Fruit fly (Drosophila melanogaster) whole organism, wandering third instar larva: ENCODE results near the gene Svip.

Experiments
- Abd-B ChIP-seq: fragments of >200 bp; optimal IDR thresholded peaks from 2 replicates; lab custom pipeline; 2017; ENCODE audit warnings: missing biosample characterization, missing genetic modification characterization
- GATAd ChIP-seq: sonication (Bioruptor generic); optimal IDR thresholded peaks from 2 replicates; lab custom pipeline; 2016; ENCODE audit warnings: missing biosample characterization, missing genetic modification characterization
- Hnf4 ChIP-seq: fragments of 200-800 bp; sonication (Bioruptor generic); optimal IDR thresholded peaks from 2 replicates; lab custom pipeline; 2016; ENCODE audit warnings: missing biosample characterization, mild to moderate bottlenecking, missing genetic modification characterization
- Hr78 ChIP-seq: fragments of >200 bp; optimal IDR thresholded peaks from 2 replicates; lab custom pipeline; 2017; ENCODE audit warnings: missing biosample characterization, missing genetic modification characterization
- Hr83 ChIP-seq: fragments of 200-300 bp; sonication (Bioruptor generic); optimal IDR thresholded peaks from 2 replicates; lab custom pipeline; 2016; ENCODE audit warnings: missing biosample characterization, mild to moderate bottlenecking, missing genetic modification characterization, moderate library complexity; ENCODE audit not compliant: poor library complexity, severe bottlenecking
- Mio ChIP-seq: sonication (Bioruptor generic); optimal IDR thresholded peaks from 2 replicates; lab custom pipeline; 2016; ENCODE audit warnings: missing biosample characterization, missing genetic modification characterization
- OdsH ChIP-seq: fragments of 200-800 bp; sonication (Bioruptor generic); optimal IDR thresholded peaks from 2 replicates; lab custom pipeline; 2016; ENCODE audit warnings: missing biosample characterization, mild to moderate bottlenecking, missing genetic modification characterization
- dsf ChIP-seq: sonication (Bioruptor generic); optimal IDR thresholded peaks from 2 replicates; lab custom pipeline; 2016; ENCODE audit warnings: missing biosample characterization, missing genetic modification characterization, borderline replicate concordance
- pan ChIP-seq: fragments of >200 bp; optimal IDR thresholded peaks from 2 replicates; lab custom pipeline; 2017
- psq ChIP-seq: fragments of 200-800 bp; sonication (Bioruptor generic); optimal IDR thresholded peaks from 3 replicates; lab custom pipeline; 2017; ENCODE audit warnings: missing biosample characterization, mild to moderate bottlenecking, missing genetic modification characterization, moderate library complexity
- rgr ChIP-seq: fragments of 200-800 bp; sonication (Bioruptor generic); optimal IDR thresholded peaks from 3 replicates; lab custom pipeline; 2016; ENCODE audit warnings: missing biosample characterization, mild to moderate bottlenecking, missing genetic modification characterization
- sage ChIP-seq: fragments of 200-800 bp; sonication (Bioruptor generic); optimal IDR thresholded peaks from 2 replicates; lab custom pipeline; 2016; ENCODE audit warnings: missing biosample characterization, mild to moderate bottlenecking, missing genetic modification characterization
- usp ChIP-seq: fragments of >200 bp; optimal IDR thresholded peaks from 2 replicates; lab custom pipeline; 2017; ENCODE audit warnings: missing biosample characterization, missing genetic modification characterization
- woc ChIP-seq: sonication (Bioruptor generic); optimal IDR thresholded peaks from 2 replicates; lab custom pipeline; 2016; ENCODE audit warnings: missing biosample characterization, mild to moderate bottlenecking, missing genetic modification characterization

DNA sequence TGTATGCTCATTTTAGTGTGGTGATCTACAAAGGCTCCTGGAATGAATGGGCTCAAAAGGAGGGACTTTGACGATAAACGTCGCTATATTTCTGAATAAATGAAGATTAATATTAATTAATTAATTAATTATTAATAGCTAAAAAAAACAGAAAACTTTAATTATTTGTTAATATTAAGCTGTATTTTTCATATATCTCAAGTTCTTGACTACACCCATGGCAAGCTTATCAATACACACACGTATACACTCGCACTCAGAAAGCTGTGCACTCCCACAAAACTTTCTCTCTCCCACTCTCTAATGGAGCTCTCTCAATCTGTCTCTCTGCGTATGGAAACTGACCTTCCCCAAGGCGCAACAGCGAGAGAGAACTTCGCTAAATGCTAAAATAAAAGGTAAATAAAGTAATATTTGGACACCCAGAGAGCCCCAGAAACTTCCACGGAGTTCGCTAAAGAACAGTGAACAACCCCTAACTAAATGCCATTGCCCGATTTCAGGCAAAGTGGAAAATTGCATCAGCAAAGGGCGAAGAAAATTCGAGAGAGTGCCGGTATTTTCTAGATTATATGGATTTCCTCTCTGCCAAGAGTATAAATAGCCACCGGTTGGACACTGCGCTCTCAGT lies 14.7 kb downstream of the Svip start:
- peak; percentile 75 for TF ChIP-seq Hr83 (GFP tag; lab: Kevin White, UChicago)
- peak; percentile 47 for TF ChIP-seq psq
- TF ChIP-seq GATAd (GFP tag; lab: Kevin White, UChicago) = no peak
- no peak for TF ChIP-seq Abd-B (GFP tag; lab: Kevin White, UChicago)
- peak; percentile 63 for TF ChIP-seq Hnf4
- TF ChIP-seq usp (GFP tag; lab: Kevin White, UChicago) = no peak
- TF ChIP-seq woc (GFP tag; lab: Kevin White, UChicago) = peak; percentile 1
- peak; percentile 72 for TF ChIP-seq OdsH (GFP tag; lab: Kevin White, UChicago)
- TF ChIP-seq pan (lab: Kevin White, UChicago) = no peak
- TF ChIP-seq Mio (GFP tag; lab: Kevin White, UChicago) = no peak
- TF ChIP-seq dsf (GFP tag; lab: Kevin White, UChicago) = no peak
- peak; percentile 82 for TF ChIP-seq rgr (GFP tag; lab: Kevin White, UChicago)
- no peak for TF ChIP-seq Hr78 (GFP tag; lab: Kevin White, UChicago)
- TF ChIP-seq sage (GFP tag; lab: Kevin White, UChicago) = peak; percentile 57
